Worm (Caenorhabditis elegans): ENCODE data around the gene C17E7.4.

ce11 chrV:3851760-3852159, 40.9 kb upstream of the C17E7.4 start:
- no peak for TF ChIP-seq ZK337.2 (GFP tag; IDR thresholded peaks at IDR 0.05)
- no peak for TF ChIP-seq skn-1 (tag; optimal IDR thresholded peaks at IDR 0.05)
- TF ChIP-seq R02D3.7 (tag; optimal IDR thresholded peaks at IDR 0.05), result no peak
- no peak for TF ChIP-seq nhr-237 (tag; optimal IDR thresholded peaks at IDR 0.05)
- TF ChIP-seq pqm-1 (tag; optimal IDR thresholded peaks at IDR 0.05), result peak; percentile 67
- TF ChIP-seq Y48G9A.11 (GFP tag; IDR thresholded peaks at IDR 0.05), result no peak
- TF ChIP-seq lin-13 (GFP tag; optimal IDR thresholded peaks at IDR 0.05), result no peak
- TF ChIP-seq F10B5.3 (tag; optimal IDR thresholded peaks at IDR 0.05), result no peak
- no peak for TF ChIP-seq rbr-2 (tag; optimal IDR thresholded peaks at IDR 0.05)
